Worm (Caenorhabditis elegans): Measurements from ENCODE around the gene ttr-31.

ce11 chrX:10982051-10982450, 26.8 kb downstream of the ttr-31 start, which contains the start of gene ver-4:
- no peak for TF ChIP-seq W03F9.2 (tag; optimal IDR thresholded peaks at IDR 0.05)
- TF ChIP-seq dao-5 (tag; optimal IDR thresholded peaks at IDR 0.05): no peak
- no peak for TF ChIP-seq him-1 (tag; optimal IDR thresholded peaks at IDR 0.05)

All from whole organism, L4/young adult.